Fruit fly (Drosophila melanogaster) whole organism, embryonic: ENCODE measurements around the gene Rab21.
A peak's percentile ranks its signal among the peaks of the same experiment; 100 is the strongest.

Experiments used
- Atf3 ChIP-seq: fragments of 200-800 bp; sonication (Bioruptor generic); optimal IDR thresholded peaks from 3 replicates; lab custom pipeline; 2016; ENCODE audit warnings: missing biosample characterization, missing genetic modification characterization
- Awh ChIP-seq: fragments of 200-800 bp; sonication (Bioruptor generic); IDR thresholded peaks from 2 replicates; pipeline ENCODE4, ENCODE4 v1.3.6; 2022; ENCODE audit warnings: missing biosample characterization, missing genetic modification characterization
- C15 ChIP-seq: fragments of 200-800 bp; sonication (Bioruptor generic); IDR thresholded peaks from 3 replicates; pipeline ENCODE4 v1.3.6; 2022; ENCODE audit warnings: missing biosample characterization, missing genetic modification characterization
- CG1024 ChIP-seq: fragments of 200-800 bp; sonication (Bioruptor generic); IDR thresholded peaks from 2 replicates; pipeline ENCODE4 v1.3.6; 2022; ENCODE audit warnings: missing biosample characterization, missing genetic modification characterization
- CG10979 ChIP-seq: fragments of 200-800 bp; sonication (Bioruptor generic); optimal IDR thresholded peaks from 2 replicates; lab custom pipeline; 2018; ENCODE audit warnings: missing biosample characterization, mild to moderate bottlenecking, missing genetic modification characterization, moderate library complexity
- CG11085 ChIP-seq: fragments of 200-800 bp; sonication (Bioruptor generic); IDR thresholded peaks from 2 replicates; pipeline ENCODE4 v1.3.6; 2022; ENCODE audit warnings: missing biosample characterization, missing genetic modification characterization
- CG11560 ChIP-seq: fragments of 200-800 bp; sonication (Bioruptor generic); IDR thresholded peaks from 3 replicates; pipeline ENCODE4 v1.3.6; 2022; ENCODE audit warnings: missing biosample characterization, missing genetic modification characterization
- CG11695 ChIP-seq: fragments of 200-800 bp; sonication (Bioruptor generic); IDR thresholded peaks from 3 replicates; pipeline ENCODE4 v1.3.6; 2022; ENCODE audit warnings: missing biosample characterization, missing genetic modification characterization
- CG11696 ChIP-seq: fragments of 200-800 bp; sonication (Bioruptor generic); IDR thresholded peaks from 2 replicates; pipeline ENCODE4 v1.3.6; 2022; ENCODE audit warnings: missing biosample characterization, missing genetic modification characterization
- CG12659 ChIP-seq: fragments of 200-800 bp; sonication (Bioruptor generic); optimal IDR thresholded peaks from 3 replicates; lab custom pipeline; 2017; ENCODE audit warnings: mild to moderate bottlenecking, missing biosample characterization, missing genetic modification reagents, missing genetic modification characterization
- CG16815 ChIP-seq: fragments of 200-800 bp; sonication (Bioruptor generic); optimal IDR thresholded peaks from 3 replicates; lab custom pipeline; 2017; ENCODE audit warnings: missing biosample characterization, mild to moderate bottlenecking, missing genetic modification characterization
- CG17568 ChIP-seq: fragments of 200-800 bp; sonication (Bioruptor generic); optimal IDR thresholded peaks from 2 replicates; lab custom pipeline; 2018; ENCODE audit warnings: missing biosample characterization, mild to moderate bottlenecking, missing genetic modification characterization, moderate library complexity
- CG2120 ChIP-seq: fragments of 200-800 bp; sonication (Bioruptor generic); optimal IDR thresholded peaks from 3 replicates; lab custom pipeline; 2016; ENCODE audit warnings: missing biosample characterization, missing genetic modification characterization
- CG2678 ChIP-seq: fragments of 200-800 bp; sonication (Bioruptor generic); optimal IDR thresholded peaks from 3 replicates; lab custom pipeline; 2019; ENCODE audit warnings: missing biosample characterization, mild to moderate bottlenecking, missing genetic modification characterization, moderate library complexity
- CG2712 ChIP-seq: fragments of 200-800 bp; optimal IDR thresholded peaks from 3 replicates; lab custom pipeline; 2019; ENCODE audit warnings: missing biosample characterization, mild to moderate bottlenecking, missing genetic modification characterization, moderate library complexity
- CG30403 ChIP-seq: fragments of 200-800 bp; sonication (Bioruptor generic); optimal IDR thresholded peaks from 3 replicates; lab custom pipeline; 2016; ENCODE audit warnings: missing biosample characterization, missing genetic modification characterization
- CG3407 ChIP-seq: fragments of 200-800 bp; sonication (Bioruptor generic); optimal IDR thresholded peaks from 2 replicates; lab custom pipeline; 2018; ENCODE audit warnings: missing biosample characterization, mild to moderate bottlenecking, missing genetic modification characterization
- CG34376 ChIP-seq: fragments of 200-800 bp; sonication (Bioruptor generic); optimal IDR thresholded peaks from 2 replicates; lab custom pipeline; 2018; ENCODE audit warnings: missing biosample characterization, mild to moderate bottlenecking, missing genetic modification characterization
- CG4424 ChIP-seq: fragments of 200-800 bp; sonication (Bioruptor generic); optimal IDR thresholded peaks from 3 replicates; lab custom pipeline; 2016; ENCODE audit warnings: missing biosample characterization, missing genetic modification characterization
- CG4854 ChIP-seq: fragments of 200-800 bp; sonication (Bioruptor generic); optimal IDR thresholded peaks from 2 replicates; lab custom pipeline; 2016; ENCODE audit warnings: missing biosample characterization, missing genetic modification characterization, inconsistent platforms
- Chrac-16 ChIP-seq: fragments of 200-800 bp; sonication (Bioruptor generic); optimal IDR thresholded peaks from 3 replicates; lab custom pipeline; 2016; ENCODE audit warnings: missing biosample characterization, missing genetic modification characterization
- Doc3 ChIP-seq: fragments of 200-800 bp; sonication (Bioruptor generic); IDR thresholded peaks from 3 replicates; pipeline ENCODE4 v1.3.6; 2022; ENCODE audit warnings: missing biosample characterization, missing genetic modification characterization; ENCODE audit not compliant: partially characterized antibody
- Elba2 ChIP-seq: fragments of 200-800 bp; sonication (Bioruptor generic); optimal IDR thresholded peaks from 3 replicates; lab custom pipeline; 2016; ENCODE audit warnings: missing biosample characterization, missing genetic modification characterization
- Ets65A ChIP-seq: fragments of 200-800 bp; sonication (Bioruptor generic); peaks from one replicate; lab custom pipeline; 2016; ENCODE audit warnings: missing biosample characterization, missing genetic modification characterization
- H15 ChIP-seq: fragments of 200-800 bp; sonication (Bioruptor generic); IDR thresholded peaks from 3 replicates; pipeline ENCODE4 v1.3.6; 2022; ENCODE audit warnings: missing biosample characterization, missing genetic modification characterization
- Hand ChIP-seq: fragments of 200-800 bp; sonication (Bioruptor generic); optimal IDR thresholded peaks from 2 replicates; lab custom pipeline; 2017; ENCODE audit warnings: mild to moderate bottlenecking, missing biosample characterization, missing genetic modification reagents, missing genetic modification characterization
- MBD-R2 ChIP-seq: fragments of 200-800 bp; sonication (Bioruptor generic); IDR thresholded peaks from 2 replicates; pipeline ENCODE4 v1.3.6; 2022; ENCODE audit warnings: missing biosample characterization, missing genetic modification characterization
- Med ChIP-seq: fragments of 200-800 bp; sonication (Bioruptor generic); peaks from one replicate; lab custom pipeline; 2016; ENCODE audit warnings: missing biosample characterization, missing genetic modification characterization, mild to moderate bottlenecking, inconsistent platforms, moderate library complexity
- NfI ChIP-seq: fragments of 200-800 bp; sonication (Bioruptor generic); optimal IDR thresholded peaks from 3 replicates; lab custom pipeline; 2018; ENCODE audit warnings: missing biosample characterization, mild to moderate bottlenecking, missing genetic modification characterization, moderate library complexity
- Sin3A ChIP-seq: fragments of >200 bp; optimal IDR thresholded peaks from 2 replicates; lab custom pipeline; 2018
- Tbp ChIP-seq: fragments of >200 bp; optimal IDR thresholded peaks from 2 replicates; lab custom pipeline; 2018; ENCODE audit warnings: missing biosample characterization, missing genetic modification characterization
- Usf ChIP-seq: fragments of 200-800 bp; sonication (Bioruptor generic); optimal IDR thresholded peaks from 2 replicates; lab custom pipeline; 2017; ENCODE audit warnings: missing genotype, missing biosample characterization, missing genetic modification characterization
- ap ChIP-seq: fragments of 200-800 bp; sonication (Bioruptor generic); IDR thresholded peaks from 2 replicates; pipeline ENCODE4 v1.3.6; 2022; ENCODE audit warnings: missing biosample characterization, missing genetic modification characterization
- bowl ChIP-seq: fragments of 200-800 bp; sonication (Bioruptor generic); IDR thresholded peaks from 2 replicates; pipeline ENCODE4 v1.3.6; 2022; ENCODE audit warnings: missing biosample characterization, missing genetic modification characterization
- crc ChIP-seq: fragments of 200-800 bp; sonication (Bioruptor generic); optimal IDR thresholded peaks from 2 replicates; lab custom pipeline; 2016; ENCODE audit warnings: missing biosample characterization, missing genetic modification characterization
- crp ChIP-seq, 2 experiments: fragments of 200-800 bp; sonication (Bioruptor generic); optimal IDR thresholded peaks; 2 replicates in 1 of 2; 3 replicates in 1 of 2; lab custom pipeline; 2017; ENCODE audit warnings: missing biosample characterization in 2 of 2, missing genetic modification characterization in 2 of 2, mild to moderate bottlenecking in 1 of 2, moderate library complexity in 1 of 2
- dan ChIP-seq: fragments of 200-800 bp; sonication (Bioruptor generic); IDR thresholded peaks from 2 replicates; pipeline ENCODE4 v1.3.6; 2022; ENCODE audit warnings: missing biosample characterization, missing genetic modification characterization
- dpn ChIP-seq, 2 experiments: fragments of 200-800 bp; sonication (Bioruptor generic); optimal IDR thresholded peaks; 3 replicates each; lab custom pipeline; 2016; ENCODE audit warnings: missing biosample characterization in 2 of 2, missing genetic modification characterization in 2 of 2
- esg ChIP-seq: fragments of 200-800 bp; sonication (Bioruptor generic); conservative IDR thresholded peaks from 2 replicates; pipeline ENCODE4 v1.3.6; 2022; ENCODE audit warnings: missing biosample characterization, missing genetic modification characterization
- hbn ChIP-seq: fragments of 200-800 bp; sonication (Bioruptor generic); IDR thresholded peaks from 2 replicates; pipeline ENCODE4 v1.3.6; 2022; ENCODE audit warnings: missing biosample characterization, missing genetic modification characterization; ENCODE audit not compliant: partially characterized antibody
- klu ChIP-seq: fragments of 200-800 bp; sonication (Bioruptor generic); IDR thresholded peaks from 2 replicates; pipeline ENCODE4 v1.3.6; 2022; ENCODE audit warnings: missing biosample characterization, missing genetic modification characterization
- knrl ChIP-seq: fragments of 200-800 bp; sonication (Bioruptor generic); IDR thresholded peaks from 3 replicates; pipeline ENCODE4 v1.3.6; 2022; ENCODE audit warnings: missing biosample characterization, missing genetic modification characterization; ENCODE audit not compliant: partially characterized antibody
- lbe ChIP-seq: fragments of 200-800 bp; sonication (Bioruptor generic); optimal IDR thresholded peaks from 2 replicates; lab custom pipeline; 2016; ENCODE audit warnings: missing biosample characterization, mild to moderate bottlenecking, missing genetic modification characterization
- mld ChIP-seq: fragments of 200-800 bp; sonication (Bioruptor generic); IDR thresholded peaks from 3 replicates; pipeline ENCODE4 v1.3.6; 2022; ENCODE audit warnings: missing biosample characterization, missing genetic modification characterization; ENCODE audit not compliant: partially characterized antibody
- pan ChIP-seq, 4 experiments: fragments of >200 bp in 3 of 4; fragments of 200-800 bp in 1 of 4; sonication (Bioruptor generic) in 1 of 4; optimal IDR thresholded peaks in 3 of 4; IDR thresholded peaks in 1 of 4; 2 replicates each; pipeline versions ENCODE4 v1.3.6 to Lab custom; 2017 to 2022; ENCODE audit warnings: missing biosample characterization in 2 of 4, missing genetic modification characterization in 2 of 4, mixed read lengths in 1 of 4
- prd ChIP-seq, 3 experiments: fragments of >200 bp in 2 of 3; fragments of 200-800 bp in 1 of 3; sonication (Bioruptor generic) in 1 of 3; optimal IDR thresholded peaks in 2 of 3; IDR thresholded peaks in 1 of 3; 2 replicates in 2 of 3; 3 replicates in 1 of 3; pipeline versions ENCODE4 v1.3.6 to Lab custom; 2017 to 2022; ENCODE audit warnings: missing biosample characterization in 1 of 3, missing genetic modification characterization in 1 of 3
- ro ChIP-seq: fragments of 200-800 bp; sonication (Bioruptor generic); IDR thresholded peaks from 2 replicates; pipeline ENCODE4 v1.3.6; 2022; ENCODE audit warnings: missing biosample characterization, missing genetic modification characterization
- slbo ChIP-seq: fragments of 200-800 bp; sonication (Bioruptor generic); IDR thresholded peaks from 2 replicates; pipeline ENCODE4 v1.3.6; 2022; ENCODE audit warnings: missing biosample characterization, missing genetic modification characterization
- sr ChIP-seq: fragments of 200-800 bp; sonication (Bioruptor generic); IDR thresholded peaks from 3 replicates; pipeline ENCODE4 v1.3.6; 2022; ENCODE audit warnings: missing biosample characterization, missing genetic modification characterization
- wor ChIP-seq: fragments of 200-800 bp; sonication (Bioruptor generic); IDR thresholded peaks from 2 replicates; pipeline ENCODE4 v1.3.6; 2022; ENCODE audit warnings: missing biosample characterization, missing genetic modification characterization
- zfh2 ChIP-seq: fragments of 200-800 bp; sonication (Bioruptor generic); optimal IDR thresholded peaks from 2 replicates; lab custom pipeline; 2016; ENCODE audit warnings: missing biosample characterization, missing genetic modification characterization

Rab21 gene

DNA sequence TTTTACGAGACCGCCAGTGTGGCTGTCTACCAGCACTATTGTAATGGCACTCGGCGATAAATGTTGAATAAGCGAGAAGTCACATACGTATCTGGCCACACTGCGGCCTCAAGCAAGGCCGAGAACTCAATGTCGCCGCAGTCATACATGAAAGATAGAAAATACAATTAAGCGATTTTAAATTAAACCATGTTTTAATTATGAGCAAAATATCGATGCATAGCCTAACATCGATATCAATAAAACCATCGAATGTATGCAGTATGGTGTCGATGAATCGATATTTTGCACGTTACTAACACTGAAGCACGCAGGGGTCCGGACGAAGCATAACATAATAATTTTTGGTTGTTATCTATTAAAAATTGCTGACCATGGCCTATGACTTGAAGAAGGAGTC, at the start of gene Rab21, which contains the start of gene Coa7 (continued):
- TF ChIP-seq Usf (GFP tag; lab: Kevin White, UChicago) (no peak), C15 (GFP tag; lab: Robert Waterston, UW) (no peak), CG11696 (GFP tag; lab: Robert Waterston, UW) (no peak), dpn (GFP tag; optimal IDR thresholded peaks at IDR 0.05; lab: Kevin White, UChicago) (peak in 1 of 2 experiments; percentile 21), MBD-R2 (GFP tag; lab: Robert Waterston, UW) (peak; percentile 53), hbn (peak; percentile 93), CG11695 (GFP tag; lab: Robert Waterston, UW) (no peak), ro (GFP tag; lab: Robert Waterston, UW) (no peak), CG3407 (GFP tag; lab: Kevin White, UChicago) (no peak), H15 (GFP tag; lab: Robert Waterston, UW) (no peak), CG4424 (no peak), CG2120 (peak; percentile 36), Awh (GFP tag; lab: Robert Waterston, UW) (no peak), Sin3A (lab: Kevin White, UChicago) (peak; percentile 84), knrl (GFP tag; lab: Robert Waterston, UW) (peak; percentile 98), lbe (peak; percentile 31), Hand (no peak), CG10979 (tag; lab: Kevin White, UChicago) (peak; percentile 15), CG16815 (GFP tag; lab: Kevin White, UChicago) (no peak), Med (GFP tag; lab: Kevin White, UChicago) (peak; percentile 82), pan (optimal IDR thresholded peaks at IDR 0.05; lab: Kevin White, UChicago) (no peak), pan (GFP tag; optimal IDR thresholded peaks at IDR 0.05 in 1 of 2, IDR thresholded peaks at IDR 0.05 in 1 of 2) (no peak), CG2678 (tag; lab: Kevin White, UChicago) (no peak), Doc3 (GFP tag; lab: Robert Waterston, UW) (peak; percentile 96), Ets65A (peak; percentile 95), CG34376 (GFP tag; lab: Kevin White, UChicago) (no peak), Chrac-16 (no peak), wor (no peak), CG11560 (tag; lab: Robert Waterston, UW) (no peak), Elba2 (GFP tag; lab: Kevin White, UChicago) (peak; percentile 24), sr (GFP tag; lab: Robert Waterston, UW) (no peak), prd (optimal IDR thresholded peaks at IDR 0.05; lab: Kevin White, UChicago) (no peak), prd (GFP tag; IDR thresholded peaks at IDR 0.05; lab: Robert Waterston, UW) (no peak), Atf3 (GFP tag; lab: Kevin White, UChicago) (no peak), CG2712 (tag; lab: Kevin White, UChicago) (peak; percentile 8), CG17568 (GFP tag; lab: Kevin White, UChicago) (no peak), zfh2 (peak; percentile 25), bowl (GFP tag; lab: Robert Waterston, UW) (no peak), klu (GFP tag; lab: Robert Waterston, UW) (no peak), slbo (GFP tag; lab: Robert Waterston, UW) (peak; percentile 35; the same call in 1 of the 2 replicates), crp (GFP tag; optimal IDR thresholded peaks at IDR 0.05; lab: Kevin White, UChicago) (peak in 1 of 2 experiments; percentile 3), CG1024 (GFP tag; lab: Robert Waterston, UW) (no peak), CG12659 (GFP tag; lab: Kevin White, UChicago) (peak; percentile 65), CG11085 (GFP tag; lab: Robert Waterston, UW) (no peak), CG4854 (no peak), mld (GFP tag; lab: Robert Waterston, UW) (peak; percentile 86), NfI (GFP tag; lab: Kevin White, UChicago) (peak; percentile 1), Tbp (GFP tag; lab: Kevin White, UChicago) (no peak), ap (no peak), CG30403 (GFP tag; lab: Kevin White, UChicago) (peak; percentile 26), dan (GFP tag; lab: Robert Waterston, UW) (no peak), esg (GFP tag; lab: Robert Waterston, UW) (no peak), crc (GFP tag; lab: Kevin White, UChicago) (no peak)
